Fruit fly (Drosophila melanogaster): ENCODE data around the gene CG13054.

DNA sequence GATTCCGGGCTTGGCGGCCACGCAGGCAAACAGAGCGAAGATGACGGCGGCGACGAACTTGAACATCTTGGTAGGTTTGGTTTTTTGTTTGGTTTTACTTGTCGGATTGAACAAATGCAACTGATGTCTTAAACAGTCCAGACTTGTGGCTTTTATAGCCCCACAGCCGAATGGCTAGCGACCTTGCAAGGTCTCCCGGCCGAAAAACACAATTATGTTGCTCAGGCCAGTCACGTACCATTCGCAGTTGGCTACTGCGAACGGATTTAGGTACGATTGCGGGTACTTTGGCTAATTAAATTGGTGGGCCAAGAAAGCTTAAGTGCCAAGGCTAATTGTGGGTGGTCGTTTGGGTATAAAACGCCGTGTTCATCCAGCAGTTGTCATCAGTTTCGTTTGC lies 8.0 kb upstream of the CG13054 start, which contains the start of the genes CG13051 and CG13069:
- TF ChIP-seq CG32121 (GFP tag; IDR thresholded peaks at IDR 0.05) (no peak), Pif1B (GFP tag; optimal IDR thresholded peaks at IDR 0.05) (no peak), Pif1A (GFP tag; optimal IDR thresholded peaks at IDR 0.05) (no peak), CG10348 (GFP tag; IDR thresholded peaks at IDR 0.05) (no peak), CG4496 (GFP tag; IDR thresholded peaks at IDR 0.05) (no peak), rn (GFP tag; IDR thresholded peaks at IDR 0.05) (no peak), CG14655 (GFP tag; optimal IDR thresholded peaks at IDR 0.05) (no peak)
